Worm (Caenorhabditis elegans) whole organism, L2 larva: ENCODE results near the gene D1014.7.

Source experiments
- ZK546.5 ChIP-seq: sonication (generic microtip); optimal IDR thresholded peaks from 2 replicates; lab custom pipeline; 2017; ENCODE audit warnings: missing biosample characterization, missing genetic modification characterization
- lin-39 ChIP-seq: fragments of 150-350 bp; optimal IDR thresholded peaks from 2 replicates; lab custom pipeline; 2014; ENCODE audit warnings: missing biosample characterization, missing genetic modification reagents, missing genetic modification characterization
- lsy-2 ChIP-seq, 2 experiments: fragments of 150-350 bp in 1 of 2; sonication (generic microtip) in 1 of 2; optimal IDR thresholded peaks; 2 replicates each; lab custom pipeline; 2014 to 2017; ENCODE audit warnings: missing biosample characterization in 2 of 2, missing genetic modification characterization in 2 of 2
- mdl-1 ChIP-seq, 2 experiments: fragments of 150-350 bp in 1 of 2; sonication (generic microtip) in 1 of 2; optimal IDR thresholded peaks; 2 replicates each; lab custom pipeline; 2017; ENCODE audit warnings: missing biosample characterization in 2 of 2, missing genetic modification characterization in 2 of 2
- nhr-12 ChIP-seq: fragments of 150-350 bp; optimal IDR thresholded peaks from 2 replicates; lab custom pipeline; 2014; ENCODE audit warnings: missing biosample characterization, missing genetic modification characterization
- nhr-23 ChIP-seq: fragments of 150-350 bp; optimal IDR thresholded peaks from 2 replicates; lab custom pipeline; 2014; ENCODE audit warnings: missing biosample characterization, missing genetic modification reagents, missing genetic modification characterization

- TF ChIP-seq nhr-12 (tag; lab: Kevin White, UChicago): no peak
- no peak for TF ChIP-seq ZK546.5
- no peak for TF ChIP-seq lsy-2 (tag; optimal IDR thresholded peaks at IDR 0.05; lab: Kevin White, UChicago)
- TF ChIP-seq lin-39 (tag; lab: Kevin White, UChicago): no peak
- no peak for TF ChIP-seq nhr-23 (tag; lab: Kevin White, UChicago)
- TF ChIP-seq mdl-1 (tag; optimal IDR thresholded peaks at IDR 0.05; lab: Kevin White, UChicago): no peak
These were observed 32.9 kb upstream of the D1014.7 start, which contains the start of gene C09H5.7 for ce11 chrV:8085141-8085540.
